Fruit fly (Drosophila melanogaster): ENCODE data around the gene CG17681.

The CG17681 gene

DNA sequence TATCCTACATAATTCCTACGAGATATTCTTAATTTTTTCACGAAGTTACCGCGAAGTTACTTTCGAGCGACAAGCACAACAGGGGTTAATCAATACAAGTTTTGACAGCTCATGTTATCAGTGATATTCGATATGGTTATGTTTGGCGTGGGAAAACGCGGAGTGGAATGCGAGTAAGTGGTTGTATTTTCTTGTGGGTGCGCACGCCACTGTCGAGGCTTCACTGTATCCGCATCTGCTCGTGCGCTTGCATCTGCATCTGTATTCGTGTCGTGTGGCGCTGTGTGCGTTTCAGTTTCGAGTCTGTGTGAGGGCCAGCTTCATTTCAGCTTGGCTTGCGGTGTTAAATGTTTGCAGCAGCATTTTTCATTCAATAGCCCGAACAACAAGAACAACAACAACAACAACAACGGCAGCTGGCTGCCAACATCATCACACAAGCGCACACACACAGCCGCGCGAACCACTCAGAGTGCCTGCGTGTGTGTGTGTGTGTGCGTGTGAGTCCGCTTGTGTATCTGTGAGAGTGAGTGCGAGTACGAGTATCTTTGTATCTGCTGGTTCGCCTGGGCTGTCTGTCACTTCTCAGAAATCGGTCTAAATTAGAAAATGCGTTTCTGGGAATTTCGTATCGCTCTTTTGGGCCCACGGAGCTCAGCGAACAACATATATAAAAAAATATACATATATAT, 1.6 kb upstream of the CG17681 start (continued):
- TF ChIP-seq MESR4 (GFP tag; optimal IDR thresholded peaks at IDR 0.05) (no peak), NC2β (GFP tag; optimal IDR thresholded peaks at IDR 0.05) (no peak), Nf-YB (GFP tag; optimal IDR thresholded peaks at IDR 0.05) (peak; percentile 46), Ssrp (tag; optimal IDR thresholded peaks at IDR 0.05) (peak; percentile 34), pnt (GFP tag; optimal IDR thresholded peaks at IDR 0.05) (peak; percentile 47), org-1 (GFP tag; optimal IDR thresholded peaks at IDR 0.05) (no peak), fd102C (GFP tag; optimal IDR thresholded peaks at IDR 0.05) (no peak), CG12104 (GFP tag; optimal IDR thresholded peaks at IDR 0.05) (no peak), CG7987 (GFP tag; optimal IDR thresholded peaks at IDR 0.05) (no peak), Mrtf (GFP tag; IDR thresholded peaks at IDR 0.05) (peak; percentile 78; the same call in 2 of the 3 replicates), CG7271 (tag; optimal IDR thresholded peaks at IDR 0.05) (no peak), cg (GFP tag; optimal IDR thresholded peaks at IDR 0.05) (peak; percentile 100), onecut (GFP tag; IDR thresholded peaks at IDR 0.05) (peak; percentile 70), tgo (GFP tag; IDR thresholded peaks at IDR 0.05) (peak; percentile 55; the same call in 2 of the 3 replicates), CG10321 (GFP tag; IDR thresholded peaks at IDR 0.05) (no peak), shn (GFP tag; optimal IDR thresholded peaks at IDR 0.05) (peak; percentile 64), Usf (GFP tag; optimal IDR thresholded peaks at IDR 0.05) (peak; percentile 26), Xrp1 (GFP tag; IDR thresholded peaks at IDR 0.05) (peak; percentile 50; the same call in 1 of the 2 replicates), unpg (GFP tag; optimal IDR thresholded peaks at IDR 0.05) (no peak), vfl (GFP tag; optimal IDR thresholded peaks at IDR 0.05) (peak; percentile 50), Scr (GFP tag; IDR thresholded peaks at IDR 0.05; ENCODE audit: partially characterized antibody) (peak; percentile 32; the same call in 1 of the 2 replicates), eyg (GFP tag; optimal IDR thresholded peaks at IDR 0.05) (peak; percentile 28), ase (GFP tag; IDR thresholded peaks at IDR 0.05) (peak; percentile 75), chn (GFP tag; optimal IDR thresholded peaks at IDR 0.05) (peak; percentile 60), CG9437 (GFP tag; optimal IDR thresholded peaks at IDR 0.05) (peak; percentile 65), slbo (GFP tag; IDR thresholded peaks at IDR 0.05) (peak; percentile 85), ATbp (GFP tag; optimal IDR thresholded peaks at IDR 0.05) (no peak), Hr51 (GFP tag; optimal IDR thresholded peaks at IDR 0.05) (peak in 1 of 2 experiments; percentile 20), TFAM (GFP tag; optimal IDR thresholded peaks at IDR 0.05) (no peak), croc (GFP tag; conservative IDR thresholded peaks at IDR 0.05) (peak; percentile 19; the same call in 1 of the 3 replicates), her (GFP tag; optimal IDR thresholded peaks at IDR 0.05) (no peak), sens-2 (GFP tag; IDR thresholded peaks at IDR 0.05) (no peak), sim (GFP tag; IDR thresholded peaks at IDR 0.05) (no peak), BtbVII (GFP tag; optimal IDR thresholded peaks at IDR 0.05) (no peak), Blimp-1 (GFP tag; optimal IDR thresholded peaks at IDR 0.05) (no peak), CG6683 (GFP tag; optimal IDR thresholded peaks at IDR 0.05) (no peak), CG18476 (GFP tag; optimal IDR thresholded peaks at IDR 0.05) (no peak), sima (GFP tag; optimal IDR thresholded peaks at IDR 0.05) (no peak), grn (GFP tag; optimal IDR thresholded peaks at IDR 0.05) (no peak), HLH3B (GFP tag; IDR thresholded peaks at IDR 0.05) (peak; percentile 59), CG17612 (GFP tag; IDR thresholded peaks at IDR 0.05) (0 out of 2 replicates have a peak, but pooled peaks have one; percentile 56), CG4404 (GFP tag; IDR thresholded peaks at IDR 0.05) (peak; percentile 62), lab (GFP tag; optimal IDR thresholded peaks at IDR 0.05) (no peak), CG3065 (GFP tag; optimal IDR thresholded peaks at IDR 0.05) (no peak), nom (GFP tag; optimal IDR thresholded peaks at IDR 0.05) (no peak), Six4 (GFP tag; optimal IDR thresholded peaks at IDR 0.05) (peak; percentile 1), CG30020 (tag; optimal IDR thresholded peaks at IDR 0.05) (no peak), Dip3 (GFP tag; optimal IDR thresholded peaks at IDR 0.05) (no peak), CG11695 (GFP tag; IDR thresholded peaks at IDR 0.05) (peak; percentile 24; the same call in 1 of the 3 replicates)

All from whole organism, embryonic.